Worm (Caenorhabditis elegans) whole organism, L1 larva: ENCODE data around the gene gldi-3.

Source experiments
- C16A3.4 ChIP-seq: fragments of 150-350 bp; optimal IDR thresholded peaks from 2 replicates; lab custom pipeline; 2014; ENCODE audit warnings: missing biosample characterization, missing genetic modification characterization
- C34B4.2 ChIP-seq: sonication (generic microtip); optimal IDR thresholded peaks from 2 replicates; lab custom pipeline; 2017; ENCODE audit warnings: mild to moderate bottlenecking, missing genetic modification characterization, missing compliant biosample characterization
- F16B12.6 ChIP-seq: fragments of 150-350 bp; optimal IDR thresholded peaks from 2 replicates; lab custom pipeline; 2014; ENCODE audit warnings: missing biosample characterization, missing genetic modification characterization
- aly-2 ChIP-seq: fragments of 150-350 bp; optimal IDR thresholded peaks from 2 replicates; lab custom pipeline; 2014; ENCODE audit warnings: missing biosample characterization, missing genetic modification characterization
- ama-1 ChIP-seq: fragments of 150-350 bp; optimal IDR thresholded peaks from 2 replicates; lab custom pipeline; 2014
- blmp-1 ChIP-seq: fragments of 150-350 bp; optimal IDR thresholded peaks from 2 replicates; lab custom pipeline; 2014; ENCODE audit warnings: missing biosample characterization, missing genetic modification characterization
- ceh-90 ChIP-seq: sonication (generic microtip); optimal IDR thresholded peaks from 2 replicates; lab custom pipeline; 2016; ENCODE audit warnings: missing genetic modification characterization, missing compliant biosample characterization
- ces-1 ChIP-seq: fragments of 150-350 bp; optimal IDR thresholded peaks from 2 replicates; lab custom pipeline; 2014; ENCODE audit warnings: missing biosample characterization, missing genetic modification reagents, missing genetic modification characterization
- dpl-1 ChIP-seq, 3 experiments: fragments of 150-350 bp in 2 of 3; sonication (generic microtip) in 1 of 3; optimal IDR thresholded peaks; 2 replicates each; lab custom pipeline; 2014 to 2017; ENCODE audit warnings: missing biosample characterization in 3 of 3, missing genetic modification characterization in 3 of 3, missing genetic modification reagents in 3 of 3
- efl-1 ChIP-seq, 4 experiments: fragments of 150-350 bp; optimal IDR thresholded peaks in 3 of 4; peaks in 1 of 4; 1 replicate in 1 of 4; 2 replicates in 3 of 4; lab custom pipeline; 2014; ENCODE audit warnings: missing biosample characterization in 2 of 4, missing genetic modification characterization in 2 of 4, missing genetic modification reagents in 2 of 4
- efl-3 ChIP-seq: fragments of 200-800 bp; sonication (Bioruptor generic); optimal IDR thresholded peaks from 2 replicates; lab custom pipeline; 2018; ENCODE audit warnings: mild to moderate bottlenecking, missing genetic modification characterization, missing compliant biosample characterization
- egl-13 ChIP-seq: sonication (generic microtip); optimal IDR thresholded peaks from 2 replicates; lab custom pipeline; 2016; ENCODE audit warnings: missing genotype, missing genetic modification reagents, missing genetic modification characterization, missing compliant biosample characterization
- elt-3 ChIP-seq, 6 experiments: fragments of 150-350 bp in 1 of 6; sonication (generic microtip); optimal IDR thresholded peaks; 2 replicates each; lab custom pipeline; 2017 to 2018; ENCODE audit warnings: missing biosample characterization in 6 of 6, missing genetic modification characterization in 6 of 6, inconsistent platforms in 1 of 6
- ets-5 ChIP-seq: fragments of 200-800 bp; sonication (Bioruptor generic); IDR thresholded peaks from 2 replicates; pipeline ENCODE4 v1.3.6; 2022; ENCODE audit warnings: missing genetic modification characterization, missing compliant biosample characterization
- grh-1 ChIP-seq: fragments of 200-800 bp; sonication (Bioruptor generic); IDR thresholded peaks from 2 replicates; pipeline ENCODE4 v1.3.6; 2022; ENCODE audit warnings: missing genetic modification reagents, missing genetic modification characterization, missing compliant biosample characterization
- hpl-2 ChIP-seq: fragments of 150-350 bp; optimal IDR thresholded peaks from 2 replicates; lab custom pipeline; 2014; ENCODE audit warnings: missing biosample characterization, missing genetic modification reagents, missing genetic modification characterization
- irx-1 ChIP-seq: sonication (generic microtip); optimal IDR thresholded peaks from 2 replicates; lab custom pipeline; 2016; ENCODE audit warnings: missing genetic modification characterization, missing compliant biosample characterization
- jun-1 ChIP-seq: fragments of 150-350 bp; optimal IDR thresholded peaks from 2 replicates; lab custom pipeline; 2014; ENCODE audit warnings: missing biosample characterization, missing genetic modification reagents, missing genetic modification characterization
- lin-13 ChIP-seq: fragments of 150-350 bp; optimal IDR thresholded peaks from 2 replicates; lab custom pipeline; 2014; ENCODE audit warnings: missing biosample characterization, missing genetic modification reagents, missing genetic modification characterization
- lin-14 ChIP-seq: fragments of 200-800 bp; sonication (Bioruptor generic); optimal IDR thresholded peaks from 2 replicates; lab custom pipeline; 2018; ENCODE audit warnings: mild to moderate bottlenecking, missing genetic modification characterization, moderate library complexity, missing compliant biosample characterization
- lin-15B ChIP-seq: fragments of 150-350 bp; sonication (generic microtip); optimal IDR thresholded peaks from 3 replicates; lab custom pipeline; 2014; ENCODE audit warnings: missing biosample characterization, missing genetic modification characterization
- lin-35 ChIP-seq, 2 experiments: fragments of 150-350 bp; optimal IDR thresholded peaks; 2 replicates each; lab custom pipeline; 2014; ENCODE audit warnings: missing biosample characterization in 2 of 2, missing genetic modification characterization in 2 of 2, missing genetic modification reagents in 2 of 2
- lsy-2 ChIP-seq, 2 experiments: fragments of 150-350 bp; optimal IDR thresholded peaks; 2 replicates each; lab custom pipeline; 2014; ENCODE audit warnings: missing biosample characterization in 2 of 2, missing genetic modification characterization in 2 of 2
- mep-1 ChIP-seq: fragments of 150-350 bp; optimal IDR thresholded peaks from 2 replicates; lab custom pipeline; 2014; ENCODE audit warnings: missing biosample characterization, missing genetic modification characterization
- nhr-12 ChIP-seq: sonication (generic microtip); optimal IDR thresholded peaks from 2 replicates; lab custom pipeline; 2017; ENCODE audit warnings: missing biosample characterization, missing genetic modification characterization
- nhr-28 ChIP-seq: fragments of 150-350 bp; optimal IDR thresholded peaks from 2 replicates; lab custom pipeline; 2014; ENCODE audit warnings: missing biosample characterization, missing genetic modification characterization
- nhr-77 ChIP-seq: fragments of 150-350 bp; optimal IDR thresholded peaks from 2 replicates; lab custom pipeline; 2014; ENCODE audit warnings: missing biosample characterization, missing genetic modification characterization
- nhr-84 ChIP-seq: sonication (generic microtip); optimal IDR thresholded peaks from 2 replicates; lab custom pipeline; 2017; ENCODE audit warnings: missing biosample characterization, missing genetic modification characterization
- nhr-85 ChIP-seq: sonication (generic microtip); peaks from one replicate; lab custom pipeline; 2016; ENCODE audit warnings: missing genetic modification characterization, inconsistent platforms, missing compliant biosample characterization
- nhr-90 ChIP-seq: sonication (generic microtip); optimal IDR thresholded peaks from 2 replicates; lab custom pipeline; 2016; ENCODE audit warnings: mild to moderate bottlenecking, missing genetic modification characterization, missing compliant biosample characterization; ENCODE audit not compliant: poor library complexity
- pax-3 ChIP-seq: fragments of 200-800 bp; sonication (Bioruptor generic); optimal IDR thresholded peaks from 2 replicates; lab custom pipeline; 2018; ENCODE audit warnings: mild to moderate bottlenecking, missing genetic modification characterization, moderate library complexity, missing compliant biosample characterization
- pqm-1 ChIP-seq: sonication (generic microtip); optimal IDR thresholded peaks from 3 replicates; lab custom pipeline; 2017; ENCODE audit warnings: missing biosample characterization, missing genetic modification characterization
- rnt-1 ChIP-seq: sonication (generic microtip); optimal IDR thresholded peaks from 2 replicates; lab custom pipeline; 2016; ENCODE audit warnings: mild to moderate bottlenecking, missing genetic modification characterization, moderate library complexity, missing compliant biosample characterization
- sup-37 ChIP-seq: fragments of 200-800 bp; sonication (Bioruptor generic); optimal IDR thresholded peaks from 2 replicates; lab custom pipeline; 2018; ENCODE audit warnings: mild to moderate bottlenecking, missing genetic modification characterization, missing compliant biosample characterization
- swsn-7 ChIP-seq: sonication (generic microtip); optimal IDR thresholded peaks from 2 replicates; lab custom pipeline; 2016; ENCODE audit warnings: missing genetic modification characterization, missing compliant biosample characterization
- tlp-1 ChIP-seq: fragments of 150-350 bp; optimal IDR thresholded peaks from 2 replicates; lab custom pipeline; 2014; ENCODE audit warnings: missing biosample characterization, missing genetic modification characterization
- unc-130 ChIP-seq: fragments of 150-350 bp; optimal IDR thresholded peaks from 2 replicates; lab custom pipeline; 2017; ENCODE audit warnings: missing biosample characterization, missing genetic modification characterization, inconsistent platforms
- unc-30 ChIP-seq: sonication (generic microtip); optimal IDR thresholded peaks from 2 replicates; lab custom pipeline; 2017; ENCODE audit warnings: missing biosample characterization, missing genetic modification characterization
- unc-86 ChIP-seq: sonication (generic microtip); optimal IDR thresholded peaks from 2 replicates; lab custom pipeline; 2016; ENCODE audit warnings: missing genetic modification characterization, missing compliant biosample characterization
- unc-98 ChIP-seq: fragments of 200-800 bp; sonication (Bioruptor generic); IDR thresholded peaks from 2 replicates; pipeline ENCODE4 v1.3.6; 2022; ENCODE audit warnings: missing genetic modification characterization, missing compliant biosample characterization
- vab-15 ChIP-seq: sonication (generic microtip); optimal IDR thresholded peaks from 2 replicates; lab custom pipeline; 2017; ENCODE audit warnings: missing genotype, mild to moderate bottlenecking, missing genetic modification characterization, missing compliant biosample characterization
- zag-1 ChIP-seq: fragments of 150-350 bp; optimal IDR thresholded peaks from 2 replicates; lab custom pipeline; 2014; ENCODE audit warnings: missing biosample characterization, missing genetic modification characterization
- zip-4 ChIP-seq: fragments of 200-800 bp; sonication (Bioruptor generic); optimal IDR thresholded peaks from 2 replicates; lab custom pipeline; 2018; ENCODE audit warnings: mild to moderate bottlenecking, missing genetic modification characterization, moderate library complexity, missing compliant biosample characterization
- ztf-4 ChIP-seq: fragments of 150-350 bp; optimal IDR thresholded peaks from 2 replicates; lab custom pipeline; 2014; ENCODE audit warnings: missing biosample characterization, missing genetic modification characterization

Gene gldi-3

DNA sequence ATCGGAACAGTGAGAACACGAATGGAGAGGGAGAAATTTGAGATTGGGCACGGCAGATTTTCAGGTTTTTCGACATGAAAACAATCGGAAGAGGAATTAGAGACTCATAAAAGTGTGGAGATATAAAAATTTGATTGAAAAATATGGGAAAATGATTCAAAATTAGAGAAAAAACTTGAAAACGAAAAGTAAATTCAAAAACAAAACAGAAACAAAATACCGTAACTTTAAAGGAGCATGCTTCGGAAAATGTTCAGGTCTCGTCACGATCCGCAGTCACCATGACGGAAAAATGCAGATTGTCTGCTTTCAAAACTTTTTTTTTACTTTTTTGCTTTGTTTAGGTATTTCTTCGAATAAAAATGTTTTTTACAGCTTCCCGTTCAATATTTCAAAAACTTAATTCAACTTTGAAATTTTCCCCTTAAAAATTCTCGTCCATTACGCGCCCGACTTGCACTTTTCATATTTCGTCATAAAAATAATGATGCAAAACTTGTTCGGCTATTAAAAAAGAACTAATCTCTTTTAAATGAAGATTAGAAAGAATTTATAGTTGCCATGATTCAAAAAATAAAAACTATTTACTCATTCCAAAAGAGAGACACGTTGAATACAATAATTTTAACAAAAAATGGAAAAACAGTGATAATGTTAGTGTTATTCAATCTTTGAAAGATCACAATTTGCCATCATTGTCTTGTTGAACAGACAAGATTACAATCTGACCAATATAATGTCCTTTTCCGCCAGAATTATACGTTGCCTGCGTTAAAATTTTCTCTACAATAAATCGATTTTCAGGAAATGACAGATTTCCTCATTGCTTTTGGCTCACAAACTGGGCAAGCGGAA, 5.5 kb upstream of the gldi-3 start, which contains the start of gene mtrr-1 (continued):
- TF ChIP-seq ama-1 (lab: Kevin White, UChicago) (peak; percentile 59), ces-1 (GFP tag; lab: Kevin White, UChicago) (no peak), nhr-77 (tag; lab: Kevin White, UChicago) (no peak), F16B12.6 (tag; lab: Kevin White, UChicago) (peak; percentile 72), pax-3 (tag; lab: Kevin White, UChicago) (no peak), C34B4.2 (tag; lab: Kevin White, UChicago) (no peak), nhr-90 (tag; lab: Kevin White, UChicago) (no peak)

DNA sequence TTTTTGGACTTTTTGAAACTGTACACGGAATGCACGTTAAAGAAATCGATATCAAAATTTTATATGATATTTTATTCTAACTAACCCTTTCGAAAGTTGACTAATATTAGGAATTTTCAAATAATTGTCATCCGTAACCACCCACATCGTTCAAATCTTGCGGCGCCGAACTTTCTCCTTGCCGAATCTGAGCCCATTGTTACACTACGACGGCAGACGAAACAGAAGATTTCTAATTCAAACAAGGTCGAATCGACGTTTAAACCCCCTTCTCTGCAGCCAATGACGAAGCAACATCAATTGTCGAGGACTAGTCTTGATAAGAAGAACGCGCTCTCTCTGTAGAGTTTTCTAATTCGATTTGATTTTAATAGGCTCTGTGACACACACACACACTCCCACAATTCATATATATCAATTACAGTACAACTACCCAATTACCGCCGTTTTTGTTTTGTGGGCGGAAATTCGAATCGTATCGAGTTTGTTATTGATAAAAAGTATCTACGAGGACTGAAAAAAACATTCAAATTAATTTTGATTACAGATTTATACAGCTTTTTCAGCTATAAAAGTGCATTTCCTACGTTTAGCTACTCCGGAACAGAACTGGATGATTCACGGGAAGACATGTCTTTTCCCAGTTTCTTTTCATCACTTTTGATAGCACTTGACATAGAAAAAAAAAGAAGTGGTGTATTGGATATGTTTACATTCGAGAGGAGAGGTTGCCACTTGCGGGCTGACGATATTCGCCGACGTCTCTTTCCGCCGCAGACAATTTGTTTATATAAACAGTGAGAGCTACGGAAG, 4.7 kb upstream of the gldi-3 start:
- TF ChIP-seq mep-1 (peak; percentile 26), rnt-1 (tag; lab: Kevin White, UChicago) (peak; percentile 21), nhr-84 (tag; lab: Kevin White, UChicago) (no peak), lsy-2 (tag; optimal IDR thresholded peaks at IDR 0.05; lab: Kevin White, UChicago) (peak in 1 of 2 experiments; percentile 55), lin-13 (GFP tag; lab: Kevin White, UChicago) (no peak), sup-37 (GFP tag; lab: Kevin White, UChicago) (no peak), efl-1 (optimal IDR thresholded peaks at IDR 0.05; lab: Kevin White, UChicago) (no peak), efl-1 (GFP tag; optimal IDR thresholded peaks at IDR 0.05 in 1 of 2; lab: Kevin White, UChicago) (peak in 1 of 2 experiments; percentile 64), nhr-85 (tag; lab: Kevin White, UChicago) (peak; percentile 66), unc-30 (no peak), blmp-1 (tag; lab: Kevin White, UChicago) (peak; percentile 42), swsn-7 (tag; lab: Kevin White, UChicago) (no peak), lin-14 (peak; percentile 16), efl-3 (GFP tag; lab: Kevin White, UChicago) (peak; percentile 25), hpl-2 (GFP tag; lab: Kevin White, UChicago) (no peak), elt-3 (tag; optimal IDR thresholded peaks at IDR 0.05; lab: Kevin White, UChicago) (peak in 2 of 6 experiments; percentile 40 to 47), jun-1 (tag; lab: Kevin White, UChicago) (peak; percentile 5), ztf-4 (tag; lab: Kevin White, UChicago) (no peak), dpl-1 (GFP tag; optimal IDR thresholded peaks at IDR 0.05; lab: Kevin White, UChicago) (no peak), ceh-90 (no peak), pax-3 (tag; lab: Kevin White, UChicago) (no peak), unc-86 (tag; lab: Kevin White, UChicago) (no peak), zip-4 (GFP tag; lab: Kevin White, UChicago) (no peak), nhr-28 (tag; lab: Kevin White, UChicago) (no peak)

DNA sequence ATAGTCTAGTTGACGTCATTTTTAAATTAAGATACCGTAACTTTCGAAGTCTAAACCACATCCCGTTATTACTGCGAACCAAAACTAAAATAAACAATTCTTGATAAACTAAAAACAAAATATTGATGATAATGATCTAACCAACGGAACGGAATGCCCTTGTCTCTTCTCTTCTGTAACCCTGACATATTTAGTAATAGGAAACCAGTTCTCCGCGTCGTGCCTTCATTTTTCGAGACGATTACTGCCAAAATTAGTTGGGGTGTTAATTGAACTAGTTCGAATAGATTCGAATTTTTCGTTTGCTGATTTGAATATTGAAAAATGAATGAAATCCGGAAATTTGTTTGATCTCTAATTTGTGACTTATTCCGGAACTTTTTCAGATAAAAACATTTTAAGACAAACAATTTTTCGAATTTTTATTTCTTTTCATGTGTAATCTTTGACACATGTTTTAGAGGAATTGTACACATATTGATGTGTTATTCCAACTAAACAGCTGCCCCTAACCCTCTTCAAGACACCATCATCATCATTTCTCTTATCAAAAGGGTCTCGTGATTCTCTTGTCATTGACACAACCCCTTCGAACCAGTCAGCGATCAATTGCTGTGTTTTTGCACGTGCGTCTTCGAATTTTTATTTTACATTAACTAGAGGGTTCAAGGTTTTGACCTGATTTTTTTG, 3.9 kb upstream of the gldi-3 start:
- peak; percentile 78 to 87 for TF ChIP-seq lsy-2 (tag; optimal IDR thresholded peaks at IDR 0.05; lab: Kevin White, UChicago)
- peak; percentile 69 for TF ChIP-seq lin-13 (GFP tag; lab: Kevin White, UChicago)
- TF ChIP-seq efl-1 (optimal IDR thresholded peaks at IDR 0.05; lab: Kevin White, UChicago) = peak in 1 of 2 experiments; percentile 37
- TF ChIP-seq efl-1 (GFP tag; optimal IDR thresholded peaks at IDR 0.05 in 1 of 2; lab: Kevin White, UChicago) = peak in 1 of 2 experiments; percentile 63
- TF ChIP-seq lin-35 (GFP tag; optimal IDR thresholded peaks at IDR 0.05; lab: Kevin White, UChicago) = peak; percentile 28 to 72
- TF ChIP-seq nhr-90 (tag; lab: Kevin White, UChicago) = peak; percentile 68
- TF ChIP-seq C16A3.4 (tag; lab: Kevin White, UChicago) = peak; percentile 72
- peak; percentile 97 for TF ChIP-seq unc-130 (tag; lab: Kevin White, UChicago)
- no peak for TF ChIP-seq aly-2
- no peak for TF ChIP-seq zag-1 (tag; lab: Kevin White, UChicago)
- no peak for TF ChIP-seq unc-98 (GFP tag; lab: Robert Waterston, UW)
- TF ChIP-seq ets-5 (GFP tag; lab: Robert Waterston, UW) = no peak
- TF ChIP-seq vab-15 = peak; percentile 46
- TF ChIP-seq irx-1 (tag; lab: Kevin White, UChicago) = peak; percentile 57
- TF ChIP-seq grh-1 = peak; percentile 46
- TF ChIP-seq nhr-12 (tag; lab: Kevin White, UChicago) = no peak
- no peak for TF ChIP-seq egl-13 (tag; lab: Kevin White, UChicago)
- TF ChIP-seq ces-1 (GFP tag; lab: Kevin White, UChicago) = no peak
- TF ChIP-seq lin-15B = no peak
- TF ChIP-seq pqm-1 (tag; lab: Kevin White, UChicago) = no peak
- TF ChIP-seq jun-1 (tag; lab: Kevin White, UChicago) = peak; percentile 73
- TF ChIP-seq tlp-1 = no peak
- TF ChIP-seq nhr-85 (tag; lab: Kevin White, UChicago) = peak; percentile 93
